Fruit fly (Drosophila melanogaster) whole organism, embryonic: ENCODE results near the gene CG13064.

Experiments
- ATbp ChIP-seq: fragments of 200-800 bp; sonication (Bioruptor generic); optimal IDR thresholded peaks from 2 replicates; lab custom pipeline; 2017; ENCODE audit warnings: missing biosample characterization, mild to moderate bottlenecking, missing genetic modification characterization, missing genetic modification reagents
- Ada2b ChIP-seq: fragments of 200-800 bp; sonication (Bioruptor generic); IDR thresholded peaks from 2 replicates; pipeline ENCODE4 v1.3.6; 2022; ENCODE audit warnings: missing biosample characterization, missing genetic modification characterization
- Aef1 ChIP-seq: fragments of 200-800 bp; sonication (Bioruptor generic); IDR thresholded peaks from 3 replicates; pipeline ENCODE4 v1.3.6; 2022; ENCODE audit warnings: missing biosample characterization, missing genetic modification characterization
- CG10267 ChIP-seq: fragments of 200-800 bp; sonication (Bioruptor generic); optimal IDR thresholded peaks from 2 replicates; lab custom pipeline; 2018; ENCODE audit warnings: missing biosample characterization, mild to moderate bottlenecking, missing genetic modification characterization, moderate library complexity
- CG11456 ChIP-seq: fragments of 200-800 bp; sonication (Bioruptor generic); IDR thresholded peaks from 3 replicates; pipeline ENCODE4 v1.3.6; 2022; ENCODE audit warnings: missing biosample characterization, missing genetic modification characterization
- CG11695 ChIP-seq: fragments of 200-800 bp; sonication (Bioruptor generic); IDR thresholded peaks from 3 replicates; pipeline ENCODE4 v1.3.6; 2022; ENCODE audit warnings: missing biosample characterization, missing genetic modification characterization
- CG13123 ChIP-seq: fragments of 200-800 bp; sonication (Bioruptor generic); optimal IDR thresholded peaks from 2 replicates; lab custom pipeline; 2016; ENCODE audit warnings: missing biosample characterization, missing genetic modification characterization
- CG13624 ChIP-seq: fragments of 200-800 bp; sonication (Bioruptor generic); optimal IDR thresholded peaks from 2 replicates; lab custom pipeline; 2016; ENCODE audit warnings: missing biosample characterization, missing genetic modification characterization
- CG18599 ChIP-seq: fragments of 200-800 bp; sonication (Bioruptor generic); optimal IDR thresholded peaks from 3 replicates; lab custom pipeline; 2017; ENCODE audit warnings: missing biosample characterization, missing genetic modification characterization, mild to moderate bottlenecking, moderate library complexity, missing genetic modification reagents
- CG2120 ChIP-seq: fragments of 200-800 bp; sonication (Bioruptor generic); optimal IDR thresholded peaks from 3 replicates; lab custom pipeline; 2016; ENCODE audit warnings: missing biosample characterization, missing genetic modification characterization
- CG2678 ChIP-seq: fragments of 200-800 bp; sonication (Bioruptor generic); optimal IDR thresholded peaks from 3 replicates; lab custom pipeline; 2019; ENCODE audit warnings: missing biosample characterization, mild to moderate bottlenecking, missing genetic modification characterization, moderate library complexity
- CG31224 ChIP-seq: fragments of 200-800 bp; sonication (Bioruptor generic); IDR thresholded peaks from 2 replicates; pipeline ENCODE4 v1.3.6; 2022; ENCODE audit warnings: missing biosample characterization, missing genetic modification characterization
- CG31365 ChIP-seq: fragments of 200-800 bp; sonication (Bioruptor generic); optimal IDR thresholded peaks from 2 replicates; lab custom pipeline; 2018; ENCODE audit warnings: missing biosample characterization, mild to moderate bottlenecking, missing genetic modification characterization
- CG31388 ChIP-seq: fragments of 200-800 bp; sonication (Bioruptor generic); optimal IDR thresholded peaks from 2 replicates; lab custom pipeline; 2016; ENCODE audit warnings: missing biosample characterization, missing genetic modification characterization
- CG3847 ChIP-seq: fragments of 200-800 bp; sonication (Bioruptor generic); IDR thresholded peaks from 2 replicates; pipeline ENCODE4 v1.3.6; 2022; ENCODE audit warnings: missing biosample characterization, missing genetic modification characterization
- CG4424 ChIP-seq: fragments of 200-800 bp; sonication (Bioruptor generic); optimal IDR thresholded peaks from 3 replicates; lab custom pipeline; 2016; ENCODE audit warnings: missing biosample characterization, missing genetic modification characterization
- CG7372 ChIP-seq: fragments of 200-800 bp; sonication (Bioruptor generic); IDR thresholded peaks from 2 replicates; pipeline ENCODE4 v1.3.6; 2022; ENCODE audit warnings: missing biosample characterization, missing genetic modification characterization
- CG7963 ChIP-seq: fragments of 200-800 bp; sonication (Bioruptor generic); IDR thresholded peaks from 3 replicates; pipeline ENCODE4 v1.3.6; 2022; ENCODE audit warnings: missing biosample characterization, missing genetic modification characterization; ENCODE audit not compliant: partially characterized antibody
- CG7987 ChIP-seq: fragments of 200-800 bp; sonication (Bioruptor generic); optimal IDR thresholded peaks from 2 replicates; lab custom pipeline; 2018; ENCODE audit warnings: missing biosample characterization, mild to moderate bottlenecking, missing genetic modification characterization, moderate library complexity
- CG9932 ChIP-seq: fragments of 200-800 bp; sonication (Bioruptor generic); IDR thresholded peaks from 2 replicates; pipeline ENCODE4 v1.3.6; 2022; ENCODE audit warnings: missing biosample characterization, missing genetic modification characterization
- D19B ChIP-seq: fragments of 200-800 bp; sonication (Bioruptor generic); optimal IDR thresholded peaks from 2 replicates; lab custom pipeline; 2017; ENCODE audit warnings: missing biosample characterization, mild to moderate bottlenecking, missing genetic modification characterization
- Dip3 ChIP-seq: fragments of 200-800 bp; sonication (Bioruptor generic); optimal IDR thresholded peaks from 3 replicates; lab custom pipeline; 2016; ENCODE audit warnings: missing biosample characterization, missing genetic modification characterization
- Fer3 ChIP-seq: fragments of 200-800 bp; sonication (Bioruptor generic); optimal IDR thresholded peaks from 2 replicates; lab custom pipeline; 2018; ENCODE audit warnings: missing biosample characterization, mild to moderate bottlenecking, missing genetic modification characterization, moderate library complexity
- Gsc ChIP-seq: fragments of 200-800 bp; sonication (Bioruptor generic); IDR thresholded peaks from 2 replicates; pipeline ENCODE4 v1.3.6; 2022; ENCODE audit warnings: missing biosample characterization, missing genetic modification characterization
- HLH3B ChIP-seq: fragments of 200-800 bp; sonication (Bioruptor generic); IDR thresholded peaks from 2 replicates; pipeline ENCODE4 v1.3.6; 2022; ENCODE audit warnings: missing biosample characterization, missing genetic modification characterization
- Max ChIP-seq: fragments of 200-800 bp; sonication (Bioruptor generic); optimal IDR thresholded peaks from 2 replicates; lab custom pipeline; 2016; ENCODE audit warnings: missing biosample characterization, mild to moderate bottlenecking, missing genetic modification characterization
- Xrp1 ChIP-seq: fragments of 200-800 bp; sonication (Bioruptor generic); IDR thresholded peaks from 2 replicates; pipeline ENCODE4 v1.3.6; 2022; ENCODE audit warnings: missing biosample characterization, missing genetic modification characterization
- bab2 ChIP-seq: fragments of 200-800 bp; sonication (Bioruptor generic); optimal IDR thresholded peaks from 2 replicates; lab custom pipeline; 2016; ENCODE audit warnings: missing biosample characterization, missing genetic modification characterization
- cato ChIP-seq: fragments of 200-800 bp; sonication (Bioruptor generic); optimal IDR thresholded peaks from 2 replicates; lab custom pipeline; 2016; ENCODE audit warnings: missing biosample characterization, missing genetic modification characterization, borderline replicate concordance
- caup ChIP-seq: fragments of 200-800 bp; sonication (Bioruptor generic); optimal IDR thresholded peaks from 3 replicates; lab custom pipeline; 2017; ENCODE audit warnings: missing biosample characterization, mild to moderate bottlenecking, missing genetic modification characterization, moderate library complexity; ENCODE audit not compliant: severe bottlenecking
- crc ChIP-seq: fragments of 200-800 bp; sonication (Bioruptor generic); optimal IDR thresholded peaks from 2 replicates; lab custom pipeline; 2016; ENCODE audit warnings: missing biosample characterization, missing genetic modification characterization
- dm ChIP-seq: fragments of 200-800 bp; sonication (Bioruptor generic); optimal IDR thresholded peaks from 3 replicates; lab custom pipeline; 2016; ENCODE audit warnings: missing biosample characterization, missing genetic modification characterization
- dysf ChIP-seq: fragments of 200-800 bp; sonication (Bioruptor generic); IDR thresholded peaks from 3 replicates; pipeline ENCODE4 v1.3.6; 2022; ENCODE audit warnings: missing biosample characterization, missing genetic modification characterization
- gem ChIP-seq: fragments of 200-800 bp; sonication (Bioruptor generic); optimal IDR thresholded peaks from 2 replicates; lab custom pipeline; 2019; ENCODE audit warnings: missing biosample characterization, mild to moderate bottlenecking, missing genetic modification characterization, moderate library complexity
- her ChIP-seq: fragments of 200-800 bp; sonication (Bioruptor generic); optimal IDR thresholded peaks from 2 replicates; lab custom pipeline; 2016; ENCODE audit warnings: missing biosample characterization, missing genetic modification characterization
- hkb ChIP-seq, 2 experiments: fragments of 200-800 bp in 1 of 2; fragments of >200 bp in 1 of 2; sonication (Bioruptor generic) in 1 of 2; IDR thresholded peaks in 1 of 2; optimal IDR thresholded peaks in 1 of 2; 2 replicates each; pipeline versions ENCODE4 v1.3.6 to Lab custom; 2017 to 2022; ENCODE audit warnings: missing biosample characterization in 1 of 2, missing genetic modification characterization in 1 of 2
- jumu ChIP-seq: fragments of 200-800 bp; sonication (Bioruptor generic); optimal IDR thresholded peaks from 3 replicates; lab custom pipeline; 2016; ENCODE audit warnings: missing biosample characterization, missing genetic modification characterization
- lab ChIP-seq: fragments of 200-800 bp; sonication (Bioruptor generic); optimal IDR thresholded peaks from 3 replicates; lab custom pipeline; 2017; ENCODE audit warnings: missing biosample characterization, missing genetic modification characterization, mild to moderate bottlenecking, moderate library complexity, missing genetic modification reagents
- lmd ChIP-seq: fragments of 200-800 bp; sonication (Bioruptor generic); IDR thresholded peaks from 2 replicates; pipeline ENCODE4 v1.3.6; 2022; ENCODE audit warnings: missing biosample characterization, missing genetic modification characterization
- oc ChIP-seq: fragments of 200-800 bp; sonication (Bioruptor generic); optimal IDR thresholded peaks from 2 replicates; lab custom pipeline; 2018; ENCODE audit warnings: missing biosample characterization, mild to moderate bottlenecking, missing genetic modification characterization, moderate library complexity
- onecut ChIP-seq: fragments of 200-800 bp; sonication (Bioruptor generic); IDR thresholded peaks from 2 replicates; pipeline ENCODE4 v1.3.6; 2022; ENCODE audit warnings: missing biosample characterization, missing genetic modification characterization
- org-1 ChIP-seq: fragments of 200-800 bp; sonication (Bioruptor generic); optimal IDR thresholded peaks from 2 replicates; lab custom pipeline; 2017; ENCODE audit warnings: missing biosample characterization, missing genetic modification characterization
- pros ChIP-seq: fragments of 200-800 bp; sonication (Bioruptor generic); optimal IDR thresholded peaks from 3 replicates; lab custom pipeline; 2019; ENCODE audit warnings: missing biosample characterization, mild to moderate bottlenecking, missing genetic modification characterization, moderate library complexity
- pum ChIP-seq: fragments of 200-800 bp; sonication (Bioruptor generic); optimal IDR thresholded peaks from 2 replicates; lab custom pipeline; 2016; ENCODE audit warnings: missing biosample characterization, missing genetic modification characterization
- run ChIP-seq: fragments of 200-800 bp; sonication (Bioruptor generic); optimal IDR thresholded peaks from 3 replicates; lab custom pipeline; 2018; ENCODE audit warnings: missing biosample characterization, mild to moderate bottlenecking, missing genetic modification characterization
- sim ChIP-seq: fragments of 200-800 bp; sonication (Bioruptor generic); IDR thresholded peaks from 2 replicates; pipeline ENCODE4 v1.3.6; 2022; ENCODE audit warnings: missing biosample characterization, missing genetic modification characterization
- slbo ChIP-seq: fragments of 200-800 bp; sonication (Bioruptor generic); IDR thresholded peaks from 2 replicates; pipeline ENCODE4 v1.3.6; 2022; ENCODE audit warnings: missing biosample characterization, missing genetic modification characterization
- sr ChIP-seq: fragments of 200-800 bp; sonication (Bioruptor generic); IDR thresholded peaks from 3 replicates; pipeline ENCODE4 v1.3.6; 2022; ENCODE audit warnings: missing biosample characterization, missing genetic modification characterization
- unpg ChIP-seq: fragments of 200-800 bp; sonication (Bioruptor generic); optimal IDR thresholded peaks from 3 replicates; lab custom pipeline; 2018; ENCODE audit warnings: missing biosample characterization, mild to moderate bottlenecking, missing genetic modification characterization, moderate library complexity
- wor ChIP-seq: fragments of 200-800 bp; sonication (Bioruptor generic); IDR thresholded peaks from 2 replicates; pipeline ENCODE4 v1.3.6; 2022; ENCODE audit warnings: missing biosample characterization, missing genetic modification characterization
- zfh2 ChIP-seq: fragments of 200-800 bp; sonication (Bioruptor generic); optimal IDR thresholded peaks from 2 replicates; lab custom pipeline; 2016; ENCODE audit warnings: missing biosample characterization, missing genetic modification characterization

The CG13064 gene

DNA sequence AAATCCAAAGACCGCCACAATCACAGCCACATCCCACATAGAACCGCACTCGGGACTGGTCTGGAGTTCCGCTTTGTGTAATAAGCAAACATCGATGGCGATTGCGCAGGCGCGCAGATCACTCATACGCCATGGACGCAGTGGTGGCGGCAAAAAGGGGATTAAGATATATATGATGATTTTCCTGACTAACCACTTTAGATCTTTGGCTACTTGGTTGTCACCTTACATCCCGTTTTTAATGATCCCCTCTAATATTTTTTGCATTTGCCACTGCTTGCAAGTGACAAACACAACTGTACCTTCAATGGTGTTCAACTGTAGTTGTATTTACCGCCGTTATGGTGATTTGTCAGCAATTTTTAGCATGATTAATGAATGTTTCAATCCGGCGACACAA, 29.8 kb downstream of the CG13064 start (continued):
- TF ChIP-seq caup (peak; percentile 11), dysf (0 out of 3 replicates have a peak, but pooled peaks have one; percentile 14), CG10267 (tag; lab: Kevin White, UChicago) (no peak), CG7372 (0 out of 2 replicates have a peak, but pooled peaks have one; percentile 11), bab2 (GFP tag; lab: Kevin White, UChicago) (no peak), CG7963 (GFP tag; lab: Robert Waterston, UW) (no peak), jumu (GFP tag; lab: Kevin White, UChicago) (peak; percentile 21), Fer3 (tag; lab: Kevin White, UChicago) (peak; percentile 2), hkb (optimal IDR thresholded peaks at IDR 0.05; lab: Kevin White, UChicago) (no peak), hkb (GFP tag; IDR thresholded peaks at IDR 0.05; lab: Robert Waterston, UW) (0 out of 2 replicates have a peak, but pooled peaks have one; percentile 31), HLH3B (peak; percentile 25; the same call in 1 of the 2 replicates), D19B (GFP tag; lab: Kevin White, UChicago) (no peak), CG11456 (GFP tag; lab: Robert Waterston, UW) (0 out of 3 replicates have a peak, but pooled peaks have one; percentile 50), org-1 (GFP tag; lab: Kevin White, UChicago) (peak; percentile 37), pum (GFP tag; lab: Kevin White, UChicago) (no peak), Aef1 (0 out of 3 replicates have a peak, but pooled peaks have one; percentile 33), Dip3 (GFP tag; lab: Kevin White, UChicago) (peak; percentile 5), CG2678 (no peak), her (GFP tag; lab: Kevin White, UChicago) (peak; percentile 40), CG11695 (GFP tag; lab: Robert Waterston, UW) (no peak), Ada2b (GFP tag; lab: Robert Waterston, UW) (no peak), CG31365 (tag; lab: Kevin White, UChicago) (no peak), Xrp1 (no peak), lmd (GFP tag; lab: Robert Waterston, UW) (peak; percentile 39; the same call in 1 of the 2 replicates), sim (no peak), CG13123 (GFP tag; lab: Kevin White, UChicago) (no peak), CG31224 (GFP tag; lab: Robert Waterston, UW) (0 out of 2 replicates have a peak, but pooled peaks have one; percentile 20), CG4424 (GFP tag; lab: Kevin White, UChicago) (no peak), CG18599 (peak; percentile 42), cato (GFP tag; lab: Kevin White, UChicago) (no peak), onecut (GFP tag; lab: Robert Waterston, UW) (no peak), crc (GFP tag; lab: Kevin White, UChicago) (no peak), CG2120 (peak; percentile 67), Max (no peak), CG7987 (no peak), lab (GFP tag; lab: Kevin White, UChicago) (peak; percentile 72), CG13624 (GFP tag; lab: Kevin White, UChicago) (no peak), zfh2 (GFP tag; lab: Kevin White, UChicago) (peak; percentile 76), unpg (GFP tag; lab: Kevin White, UChicago) (peak; percentile 20), CG9932 (peak; percentile 75), gem (peak; percentile 35), slbo (GFP tag; lab: Robert Waterston, UW) (peak; percentile 72), wor (GFP tag; lab: Robert Waterston, UW) (no peak), Gsc (no peak), ATbp (GFP tag; lab: Kevin White, UChicago) (no peak), CG31388 (GFP tag; lab: Kevin White, UChicago) (no peak), sr (GFP tag; lab: Robert Waterston, UW) (no peak), run (tag; lab: Kevin White, UChicago) (no peak), oc (tag; lab: Kevin White, UChicago) (no peak), CG3847 (GFP tag; lab: Robert Waterston, UW) (peak; percentile 26; the same call in 1 of the 2 replicates), dm (GFP tag; lab: Kevin White, UChicago) (no peak), pros (GFP tag; lab: Kevin White, UChicago) (no peak)
